Worm (Caenorhabditis elegans): Measurements from ENCODE around the gene C37C3.11.
A peak's percentile ranks its signal among the peaks of the same experiment; 100 is the strongest.

Gene C37C3.11

ce11 chrV:7839485-7839884 lies 25.1 kb downstream of the C37C3.11 start, which contains the start of gene C37C3.12:
C37C3.12 (minus strand) TSS chrV:7839585.
- TF ChIP-seq cebp-1 (GFP tag; IDR thresholded peaks at IDR 0.05) (no peak), cebp-1 (tag; optimal IDR thresholded peaks at IDR 0.05) (no peak), T07F8.4 (tag; optimal IDR thresholded peaks at IDR 0.05) (no peak), nhr-80 (tag; optimal IDR thresholded peaks at IDR 0.05) (no peak), nfya-2 (GFP tag; IDR thresholded peaks at IDR 0.05) (no peak)

- TF ChIP-seq sptf-2 (GFP tag; optimal IDR thresholded peaks at IDR 0.05) (no peak), ceh-91 (GFP tag; IDR thresholded peaks at IDR 0.05) (no peak), bed-1 (GFP tag; IDR thresholded peaks at IDR 0.05) (no peak), F37B4.10 (GFP tag; IDR thresholded peaks at IDR 0.05) (no peak), snpc-1.3 (tag; optimal IDR thresholded peaks at IDR 0.05; ENCODE audit: insufficient read depth) (no peak), zim-3 (tag; optimal IDR thresholded peaks at IDR 0.05) (no peak), F22D6.2 (tag; optimal IDR thresholded peaks at IDR 0.05) (no peak), rcor-1 (GFP tag; IDR thresholded peaks at IDR 0.05) (no peak), lag-1 (GFP tag; IDR thresholded peaks at IDR 0.05) (no peak), C17E4.6 (GFP tag; IDR thresholded peaks at IDR 0.05) (no peak), ztf-26 (tag; optimal IDR thresholded peaks at IDR 0.05) (no peak), dpff-1 (tag; optimal IDR thresholded peaks at IDR 0.05) (no peak), F57C9.4 (tag; optimal IDR thresholded peaks at IDR 0.05) (no peak), B0261.1 (tag; optimal IDR thresholded peaks at IDR 0.05) (no peak), C06A6.2 (GFP tag; conservative IDR thresholded peaks at IDR 0.05) (no peak)
Measured at ce11 chrV:7837809-7838208, 26.8 kb downstream of the C37C3.11 start, which contains the start of gene ttr-33. ttr-33 (minus strand) TSS chrV:7837909.

- TF ChIP-seq bed-2 (GFP tag; IDR thresholded peaks at IDR 0.05), result no peak
- no peak for TF ChIP-seq lin-40 (tag; optimal IDR thresholded peaks at IDR 0.05)
- TF ChIP-seq F10E7.11 (tag; optimal IDR thresholded peaks at IDR 0.05), result no peak
Measured at ce11 chrV:7836911-7837310, 27.7 kb downstream of the C37C3.11 start, which contains the start of gene txt-5. txt-5 (minus strand) TSS chrV:7837134.

ce11 chrV:7830952-7831351 lies 33.6 kb downstream of the C37C3.11 start:
- TF ChIP-seq tbx-9 (tag; optimal IDR thresholded peaks at IDR 0.05; ENCODE audit: borderline replicate concordance) (no peak), dpff-1 (tag; optimal IDR thresholded peaks at IDR 0.05) (no peak), nfya-1 (tag; optimal IDR thresholded peaks at IDR 0.05; ENCODE audit: borderline replicate concordance, insufficient read depth) (no peak), rpc-1 (optimal IDR thresholded peaks at IDR 0.05) (no peak), rpc-1 (tag; optimal IDR thresholded peaks at IDR 0.05) (no peak), F37B4.10 (GFP tag; IDR thresholded peaks at IDR 0.05) (0 out of 2 replicates have a peak, but pooled peaks have one; percentile 29), ztf-18 (tag; optimal IDR thresholded peaks at IDR 0.05) (no peak), Y53G8AR.9 (GFP tag; conservative IDR thresholded peaks at IDR 0.05) (no peak), ztf-28 (GFP tag; IDR thresholded peaks at IDR 0.05) (0 out of 2 replicates have a peak, but pooled peaks have one; percentile 19), dox-1 (GFP tag; IDR thresholded peaks at IDR 0.05) (0 out of 2 replicates have a peak, but pooled peaks have one; percentile 24), aptf-3 (GFP tag; IDR thresholded peaks at IDR 0.05) (no peak), C06A6.2 (GFP tag; conservative IDR thresholded peaks at IDR 0.05) (no peak), zfh-2 (GFP tag; conservative IDR thresholded peaks at IDR 0.05) (peak; percentile 84), F23B12.7 (tag; optimal IDR thresholded peaks at IDR 0.05; ENCODE audit: insufficient read depth) (no peak), Y79H2A.3 (GFP tag; conservative IDR thresholded peaks at IDR 0.05) (no peak)

All from whole organism, young adult.